Worm (Caenorhabditis elegans) whole organism, L2 larva: ENCODE data around the gene K08E5.1.

ENCODE experiments used
- C34F6.9 ChIP-seq: fragments of 150-350 bp; optimal IDR thresholded peaks from 2 replicates; lab custom pipeline; 2014; ENCODE audit warnings: missing biosample characterization, missing genetic modification characterization
- F13H6.1 ChIP-seq: sonication (generic microtip); optimal IDR thresholded peaks from 2 replicates; lab custom pipeline; 2016; ENCODE audit warnings: missing genetic modification characterization, missing compliant biosample characterization
- R02D3.7 ChIP-seq: fragments of 150-350 bp; optimal IDR thresholded peaks from 2 replicates; lab custom pipeline; 2014; ENCODE audit warnings: missing biosample characterization, missing genetic modification characterization
- Y55F3AM.14 ChIP-seq: fragments of 200-800 bp; sonication (Bioruptor generic); optimal IDR thresholded peaks from 2 replicates; lab custom pipeline; 2018; ENCODE audit warnings: mild to moderate bottlenecking, missing genetic modification characterization, missing compliant biosample characterization
- ZK546.5 ChIP-seq: sonication (generic microtip); optimal IDR thresholded peaks from 2 replicates; lab custom pipeline; 2017; ENCODE audit warnings: missing biosample characterization, missing genetic modification characterization
- alr-1 ChIP-seq: fragments of 150-350 bp; optimal IDR thresholded peaks from 2 replicates; lab custom pipeline; 2014; ENCODE audit warnings: missing biosample characterization, missing genetic modification characterization
- aly-2 ChIP-seq: fragments of 150-350 bp; optimal IDR thresholded peaks from 2 replicates; lab custom pipeline; 2014; ENCODE audit warnings: missing biosample characterization, missing genetic modification characterization
- ama-1 ChIP-seq: fragments of 150-350 bp; optimal IDR thresholded peaks from 2 replicates; lab custom pipeline; 2018; ENCODE audit warnings: inconsistent platforms
- blmp-1 ChIP-seq: sonication (generic microtip); optimal IDR thresholded peaks from 2 replicates; lab custom pipeline; 2017; ENCODE audit warnings: missing genetic modification characterization, mild to moderate bottlenecking, missing compliant biosample characterization, antibody characterized with exemption, moderate library complexity; ENCODE audit not compliant: insufficient read depth
- ceh-16 ChIP-seq: fragments of 150-350 bp; optimal IDR thresholded peaks from 2 replicates; lab custom pipeline; 2014; ENCODE audit warnings: missing biosample characterization, missing genetic modification characterization
- ceh-82 ChIP-seq: fragments of 150-350 bp; optimal IDR thresholded peaks from 2 replicates; lab custom pipeline; 2014; ENCODE audit warnings: missing biosample characterization, missing genetic modification characterization
- crh-2 ChIP-seq: sonication (generic microtip); optimal IDR thresholded peaks from 2 replicates; lab custom pipeline; 2017; ENCODE audit warnings: missing biosample characterization, missing genetic modification characterization
- dmd-4 ChIP-seq: sonication (generic microtip); optimal IDR thresholded peaks from 2 replicates; lab custom pipeline; 2017; ENCODE audit warnings: missing biosample characterization, missing genetic modification characterization
- egl-27 ChIP-seq: sonication (generic microtip); optimal IDR thresholded peaks from 3 replicates; lab custom pipeline; 2017; ENCODE audit warnings: missing biosample characterization, missing genetic modification reagents, missing genetic modification characterization
- elt-1 ChIP-seq: fragments of 150-350 bp; optimal IDR thresholded peaks from 2 replicates; lab custom pipeline; 2014; ENCODE audit warnings: missing biosample characterization, missing genetic modification characterization
- elt-3 ChIP-seq: sonication (generic microtip); optimal IDR thresholded peaks from 2 replicates; lab custom pipeline; 2017; ENCODE audit warnings: missing biosample characterization, missing genetic modification characterization
- fos-1 ChIP-seq: fragments of 150-350 bp; optimal IDR thresholded peaks from 2 replicates; lab custom pipeline; 2014; ENCODE audit warnings: missing biosample characterization, missing genetic modification characterization
- gmeb-1 ChIP-seq: fragments of 150-350 bp; optimal IDR thresholded peaks from 2 replicates; lab custom pipeline; 2014; ENCODE audit warnings: missing biosample characterization, missing genetic modification characterization
- lin-11 ChIP-seq: fragments of 150-350 bp; sonication (generic microtip); optimal IDR thresholded peaks from 2 replicates; lab custom pipeline; 2014; ENCODE audit warnings: missing biosample characterization, missing genetic modification characterization, inconsistent platforms, mixed read lengths
- lin-13 ChIP-seq: fragments of 150-350 bp; optimal IDR thresholded peaks from 2 replicates; lab custom pipeline; 2014; ENCODE audit warnings: missing biosample characterization, missing genetic modification reagents, missing genetic modification characterization
- lin-39 ChIP-seq: fragments of 150-350 bp; optimal IDR thresholded peaks from 2 replicates; lab custom pipeline; 2014; ENCODE audit warnings: missing biosample characterization, missing genetic modification reagents, missing genetic modification characterization
- lsy-2 ChIP-seq, 2 experiments: fragments of 150-350 bp in 1 of 2; sonication (generic microtip) in 1 of 2; optimal IDR thresholded peaks; 2 replicates each; lab custom pipeline; 2014 to 2017; ENCODE audit warnings: missing biosample characterization in 2 of 2, missing genetic modification characterization in 2 of 2
- mab-5 ChIP-seq: fragments of 150-350 bp; optimal IDR thresholded peaks from 2 replicates; lab custom pipeline; 2014; ENCODE audit warnings: missing biosample characterization, missing genetic modification characterization
- mbf-1 ChIP-seq: sonication (generic microtip); optimal IDR thresholded peaks from 2 replicates; lab custom pipeline; 2017; ENCODE audit warnings: missing biosample characterization, missing genetic modification characterization
- mdl-1 ChIP-seq, 2 experiments: fragments of 150-350 bp in 1 of 2; sonication (generic microtip) in 1 of 2; optimal IDR thresholded peaks; 2 replicates each; lab custom pipeline; 2017; ENCODE audit warnings: missing biosample characterization in 2 of 2, missing genetic modification characterization in 2 of 2
- nhr-10 ChIP-seq: sonication (generic microtip); optimal IDR thresholded peaks from 2 replicates; lab custom pipeline; 2017; ENCODE audit warnings: missing biosample characterization, missing genetic modification characterization
- nhr-11 ChIP-seq: fragments of 150-350 bp; optimal IDR thresholded peaks from 2 replicates; lab custom pipeline; 2014; ENCODE audit warnings: missing biosample characterization, missing genetic modification characterization
- nhr-12 ChIP-seq: fragments of 150-350 bp; optimal IDR thresholded peaks from 2 replicates; lab custom pipeline; 2014; ENCODE audit warnings: missing biosample characterization, missing genetic modification characterization
- nhr-129 ChIP-seq: fragments of 150-350 bp; optimal IDR thresholded peaks from 2 replicates; lab custom pipeline; 2014; ENCODE audit warnings: missing biosample characterization, missing genetic modification characterization
- nhr-21 ChIP-seq: fragments of 150-350 bp; optimal IDR thresholded peaks from 2 replicates; lab custom pipeline; 2014; ENCODE audit warnings: missing biosample characterization, missing genetic modification characterization
- nhr-23 ChIP-seq: fragments of 150-350 bp; optimal IDR thresholded peaks from 2 replicates; lab custom pipeline; 2014; ENCODE audit warnings: missing biosample characterization, missing genetic modification reagents, missing genetic modification characterization
- nhr-237 ChIP-seq: fragments of 150-350 bp; optimal IDR thresholded peaks from 2 replicates; lab custom pipeline; 2014; ENCODE audit warnings: missing biosample characterization, missing genetic modification characterization
- nhr-25 ChIP-seq: fragments of 150-350 bp; sonication (generic microtip); optimal IDR thresholded peaks from 3 replicates; lab custom pipeline; 2014; ENCODE audit warnings: missing biosample characterization, missing genetic modification characterization
- nhr-6 ChIP-seq: fragments of 150-350 bp; optimal IDR thresholded peaks from 2 replicates; lab custom pipeline; 2014; ENCODE audit warnings: missing biosample characterization, missing genetic modification characterization
- nhr-77 ChIP-seq: fragments of 150-350 bp; optimal IDR thresholded peaks from 2 replicates; lab custom pipeline; 2014; ENCODE audit warnings: missing biosample characterization, missing genetic modification characterization
- peb-1 ChIP-seq: fragments of 150-350 bp; optimal IDR thresholded peaks from 2 replicates; lab custom pipeline; 2014; ENCODE audit warnings: missing biosample characterization, missing genetic modification characterization
- sem-4 ChIP-seq: fragments of 150-350 bp; optimal IDR thresholded peaks from 2 replicates; lab custom pipeline; 2014; ENCODE audit warnings: missing biosample characterization, missing genetic modification reagents, missing genetic modification characterization
- skn-1 ChIP-seq: sonication (generic microtip); optimal IDR thresholded peaks from 2 replicates; lab custom pipeline; 2017; ENCODE audit warnings: missing biosample characterization, missing genetic modification characterization
- sma-3 ChIP-seq: sonication (generic microtip); optimal IDR thresholded peaks from 2 replicates; lab custom pipeline; 2016; ENCODE audit warnings: missing genetic modification reagents, missing genetic modification characterization, missing compliant biosample characterization
- sma-9 ChIP-seq, 2 experiments: fragments of 150-350 bp in 1 of 2; sonication (generic microtip) in 1 of 2; optimal IDR thresholded peaks; 2 replicates each; lab custom pipeline; 2014 to 2016; ENCODE audit warnings: missing genetic modification characterization in 2 of 2, mild to moderate bottlenecking in 1 of 2, missing biosample characterization in 1 of 2, missing compliant biosample characterization in 1 of 2, missing genetic modification reagents in 1 of 2, moderate library complexity in 1 of 2
- snpc-4 ChIP-seq: fragments of 150-350 bp; optimal IDR thresholded peaks from 2 replicates; lab custom pipeline; 2014; ENCODE audit warnings: missing biosample characterization, missing genetic modification characterization
- unc-39 ChIP-seq: fragments of 150-350 bp; optimal IDR thresholded peaks from 2 replicates; lab custom pipeline; 2014; ENCODE audit warnings: missing biosample characterization, missing genetic modification characterization
- unc-55 ChIP-seq: fragments of 150-350 bp; sonication (generic microtip); optimal IDR thresholded peaks from 3 replicates; lab custom pipeline; 2014; ENCODE audit warnings: missing biosample characterization, missing genetic modification reagents, missing genetic modification characterization
- unc-62 ChIP-seq: fragments of 150-350 bp; optimal IDR thresholded peaks from 2 replicates; lab custom pipeline; 2014; ENCODE audit warnings: missing biosample characterization, missing genetic modification reagents, missing genetic modification characterization
- zag-1 ChIP-seq: fragments of 150-350 bp; optimal IDR thresholded peaks from 2 replicates; lab custom pipeline; 2014; ENCODE audit warnings: missing biosample characterization, missing genetic modification characterization
- ztf-1 ChIP-seq: fragments of 200-800 bp; sonication (Bioruptor generic); conservative IDR thresholded peaks from 2 replicates; pipeline ENCODE4 v1.3.6; 2022; ENCODE audit warnings: missing genetic modification characterization, missing compliant biosample characterization
- ztf-11 ChIP-seq: sonication (generic microtip); optimal IDR thresholded peaks from 2 replicates; lab custom pipeline; 2017; ENCODE audit warnings: missing biosample characterization, missing genetic modification characterization
- ztf-4 ChIP-seq: fragments of 150-350 bp; optimal IDR thresholded peaks from 2 replicates; lab custom pipeline; 2014; ENCODE audit warnings: missing biosample characterization, missing genetic modification characterization

The K08E5.1 gene

ce11 chrIII:10152495-10152894 lies 5.9 kb upstream of the K08E5.1 start, which contains the start of gene nac-3:
Gene nac-3, plus strand, starts transcription at chrIII:10152795.
- TF ChIP-seq mab-5 (tag; lab: Kevin White, UChicago) (no peak), aly-2 (no peak), ZK546.5 (tag; lab: Kevin White, UChicago) (no peak)

- TF ChIP-seq C34F6.9 (peak; percentile 70), dmd-4 (no peak), gmeb-1 (tag; lab: Kevin White, UChicago) (no peak), egl-27 (tag; lab: Kevin White, UChicago) (no peak), mab-5 (tag; lab: Kevin White, UChicago) (peak; percentile 27), unc-39 (tag; lab: Kevin White, UChicago) (no peak), lin-13 (GFP tag; lab: Kevin White, UChicago) (no peak), nhr-129 (tag; lab: Kevin White, UChicago) (peak; percentile 23), nhr-237 (tag; lab: Kevin White, UChicago) (no peak), unc-55 (GFP tag; lab: Kevin White, UChicago) (peak; percentile 58), sma-9 (GFP tag; optimal IDR thresholded peaks at IDR 0.05; lab: Kevin White, UChicago) (peak; percentile 10), sma-9 (tag; optimal IDR thresholded peaks at IDR 0.05; lab: Kevin White, UChicago) (no peak), ztf-1 (GFP tag; lab: Robert Waterston, UW) (no peak), ztf-11 (tag; lab: Kevin White, UChicago) (no peak), nhr-12 (tag; lab: Kevin White, UChicago) (no peak), F13H6.1 (tag; lab: Kevin White, UChicago) (peak; percentile 14), peb-1 (tag; lab: Kevin White, UChicago) (no peak), lin-39 (tag; lab: Kevin White, UChicago) (no peak), lsy-2 (tag; optimal IDR thresholded peaks at IDR 0.05; lab: Kevin White, UChicago) (peak in 1 of 2 experiments; percentile 46), zag-1 (peak; percentile 73), fos-1 (tag; lab: Kevin White, UChicago) (no peak), nhr-6 (tag; lab: Kevin White, UChicago) (no peak), sem-4 (tag; lab: Kevin White, UChicago) (peak; percentile 14), nhr-23 (no peak), mdl-1 (tag; optimal IDR thresholded peaks at IDR 0.05; lab: Kevin White, UChicago) (no peak), nhr-25 (tag; lab: Kevin White, UChicago) (no peak), elt-1 (tag; lab: Kevin White, UChicago) (no peak), elt-3 (tag; lab: Kevin White, UChicago) (no peak), nhr-21 (tag; lab: Kevin White, UChicago) (no peak), lin-11 (tag; lab: Kevin White, UChicago) (peak; percentile 15), snpc-4 (no peak), nhr-10 (no peak), ceh-82 (tag; lab: Kevin White, UChicago) (no peak), alr-1 (tag; lab: Kevin White, UChicago) (no peak), ama-1 (no peak), ceh-16 (no peak), mbf-1 (tag; lab: Kevin White, UChicago) (no peak), skn-1 (tag; lab: Kevin White, UChicago) (no peak), blmp-1 (tag; lab: Kevin White, UChicago) (no peak), sma-3 (GFP tag; lab: Kevin White, UChicago) (no peak), aly-2 (no peak), ZK546.5 (tag; lab: Kevin White, UChicago) (no peak), unc-62 (GFP tag; lab: Kevin White, UChicago) (no peak), nhr-77 (no peak), R02D3.7 (no peak), nhr-11 (no peak), crh-2 (tag; lab: Kevin White, UChicago) (peak; percentile 46), ztf-4 (no peak), Y55F3AM.14 (GFP tag; lab: Kevin White, UChicago) (peak; percentile 9)
Measured at ce11 chrIII:10151719-10152118, 5.1 kb upstream of the K08E5.1 start.
